Worm (Caenorhabditis elegans): ENCODE results near the gene pfas-1.

DNA sequence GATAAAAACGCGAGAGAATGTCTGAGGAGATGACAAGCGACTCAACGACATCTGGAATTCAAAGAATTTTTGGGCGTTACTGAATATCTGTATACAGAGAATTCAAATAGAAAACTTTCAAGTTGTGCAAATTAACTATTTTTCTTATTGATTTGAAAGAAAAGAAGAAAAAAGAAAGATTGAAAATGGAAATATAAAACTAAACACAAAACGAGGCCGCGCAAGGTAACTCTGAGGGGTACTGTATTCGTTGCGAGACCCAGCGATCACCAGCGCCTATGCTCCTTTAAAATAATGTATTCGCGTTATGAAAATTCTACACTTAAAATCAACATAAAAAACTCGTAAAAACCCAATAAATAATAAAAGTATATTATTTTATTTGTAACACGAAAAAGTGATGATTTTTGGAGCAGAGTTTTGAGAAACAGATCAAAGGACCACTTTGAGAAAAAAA lies 47.3 kb downstream of the pfas-1 start, which contains the start of gene asb-1:
- TF ChIP-seq nhr-76 (tag; optimal IDR thresholded peaks at IDR 0.05): no peak
- no peak for TF ChIP-seq mep-1 (tag; optimal IDR thresholded peaks at IDR 0.05)
- TF ChIP-seq elt-1 (tag; optimal IDR thresholded peaks at IDR 0.05; ENCODE audit: borderline replicate concordance, insufficient read depth): no peak
- TF ChIP-seq pha-4 (tag; optimal IDR thresholded peaks at IDR 0.05): no peak
- TF ChIP-seq ztf-11 (tag; optimal IDR thresholded peaks at IDR 0.05): no peak
- TF ChIP-seq tbx-8 (GFP tag; optimal IDR thresholded peaks at IDR 0.05): no peak
- no peak for TF ChIP-seq nhr-237 (tag; optimal IDR thresholded peaks at IDR 0.05)

Measured in whole organism, mixed stage, embryonic.